Fruit fly (Drosophila melanogaster): ENCODE measurements around the gene fz2.

Gene fz2

DNA sequence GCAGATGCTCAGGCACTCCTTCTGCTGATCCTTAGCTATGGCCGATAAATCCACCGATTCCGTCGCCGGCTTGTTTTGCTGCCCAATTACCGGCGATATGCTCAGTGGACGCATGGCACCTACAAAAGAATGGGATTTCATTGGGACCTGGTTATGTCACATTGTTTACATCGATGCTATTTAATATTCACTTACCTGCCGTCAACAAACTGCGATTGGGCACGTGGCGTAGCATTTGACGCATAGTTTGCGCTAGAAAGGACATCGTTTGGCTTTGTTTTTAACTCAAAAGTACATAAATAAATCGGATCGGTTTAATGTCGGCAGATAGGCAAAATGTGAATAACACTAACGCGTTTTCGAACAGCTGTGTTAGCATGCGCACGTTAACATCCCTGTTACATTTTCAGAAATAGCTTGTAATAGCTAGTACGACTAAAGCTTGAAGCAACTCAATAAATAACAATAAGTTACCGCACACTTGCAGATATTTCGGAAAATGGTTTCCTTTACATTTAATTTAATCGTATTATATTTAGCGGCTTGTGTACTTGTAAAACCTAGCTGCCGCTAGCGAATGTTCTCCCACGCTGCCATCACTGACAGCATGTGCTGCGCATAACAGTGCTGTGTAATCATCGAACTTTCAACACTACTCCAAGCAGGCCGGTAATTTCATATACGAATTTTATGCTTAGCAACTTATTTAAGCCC is 19.7 kb upstream of the fz2 start, which contains the start of the genes mRpL21 and rept (continued):
- peak; percentile 96 for TF ChIP-seq Sry-β (GFP tag; optimal IDR thresholded peaks at IDR 0.05)
- TF ChIP-seq p53 (GFP tag; optimal IDR thresholded peaks at IDR 0.05), result no peak
- TF ChIP-seq CG15696 (tag; optimal IDR thresholded peaks at IDR 0.05), result no peak
- TF ChIP-seq Hr78 (GFP tag; optimal IDR thresholded peaks at IDR 0.05), result no peak
- TF ChIP-seq CG18599 (GFP tag; optimal IDR thresholded peaks at IDR 0.05), result peak; percentile 59
- TF ChIP-seq gsb-n (tag; optimal IDR thresholded peaks at IDR 0.05), result no peak
- peak; percentile 29 for TF ChIP-seq org-1 (GFP tag; optimal IDR thresholded peaks at IDR 0.05)
- TF ChIP-seq Scr (GFP tag; IDR thresholded peaks at IDR 0.05; ENCODE audit: partially characterized antibody), result no peak
- peak; percentile 74 for TF ChIP-seq CG9932 (GFP tag; IDR thresholded peaks at IDR 0.05)
- no peak for TF ChIP-seq CG31365 (tag; optimal IDR thresholded peaks at IDR 0.05)

dm6 chr3L:19251643-19252042 is 16.5 kb upstream of the fz2 start:
- TF ChIP-seq Mes4 (GFP tag; optimal IDR thresholded peaks at IDR 0.05) (no peak), CG11093 (GFP tag; IDR thresholded peaks at IDR 0.05) (no peak), CoRest (tag; optimal IDR thresholded peaks at IDR 0.05) (peak; percentile 51), unpg (GFP tag; optimal IDR thresholded peaks at IDR 0.05) (peak; percentile 24), grau (tag; optimal IDR thresholded peaks at IDR 0.05) (peak; percentile 55), Trl (optimal IDR thresholded peaks at IDR 0.05) (no peak), Trl (GFP tag; optimal IDR thresholded peaks at IDR 0.05) (no peak), CG9727 (GFP tag; optimal IDR thresholded peaks at IDR 0.05) (peak; percentile 21), CG13123 (GFP tag; optimal IDR thresholded peaks at IDR 0.05) (no peak), sima (GFP tag; optimal IDR thresholded peaks at IDR 0.05) (no peak), YL-1 (GFP tag; optimal IDR thresholded peaks at IDR 0.05) (no peak), al (GFP tag; IDR thresholded peaks at IDR 0.05) (no peak), Hr51 (GFP tag; optimal IDR thresholded peaks at IDR 0.05) (peak in 1 of 2 experiments; percentile 56), Nf-YC (tag; optimal IDR thresholded peaks at IDR 0.05) (no peak), lmd (GFP tag; IDR thresholded peaks at IDR 0.05) (0 out of 2 replicates have a peak, but pooled peaks have one; percentile 12), CG1529 (GFP tag; optimal IDR thresholded peaks at IDR 0.05) (no peak), dysf (GFP tag; IDR thresholded peaks at IDR 0.05) (0 out of 3 replicates have a peak, but pooled peaks have one; percentile 29), CG16863 (GFP tag; optimal IDR thresholded peaks at IDR 0.05) (no peak), CG9437 (GFP tag; optimal IDR thresholded peaks at IDR 0.05) (peak; percentile 16), sc (optimal IDR thresholded peaks at IDR 0.05) (no peak), sc (GFP tag; optimal IDR thresholded peaks at IDR 0.05) (peak; percentile 9), wek (GFP tag; optimal IDR thresholded peaks at IDR 0.05) (no peak), nau (GFP tag; optimal IDR thresholded peaks at IDR 0.05) (no peak), CG5180 (GFP tag; optimal IDR thresholded peaks at IDR 0.05) (no peak), Chrac-16 (GFP tag; optimal IDR thresholded peaks at IDR 0.05) (no peak), cwo (GFP tag; optimal IDR thresholded peaks at IDR 0.05) (peak; percentile 28), zf30C (GFP tag; optimal IDR thresholded peaks at IDR 0.05) (peak; percentile 31), Med (GFP tag) (peak; percentile 60), dan (GFP tag; IDR thresholded peaks at IDR 0.05) (no peak), HLH3B (GFP tag; IDR thresholded peaks at IDR 0.05) (no peak), repo (GFP tag; optimal IDR thresholded peaks at IDR 0.05) (no peak), Oaz (GFP tag; IDR thresholded peaks at IDR 0.05) (no peak), slbo (GFP tag; IDR thresholded peaks at IDR 0.05) (0 out of 2 replicates have a peak, but pooled peaks have one; percentile 16), PHDP (tag; optimal IDR thresholded peaks at IDR 0.05) (peak; percentile 36), CG7556 (GFP tag; optimal IDR thresholded peaks at IDR 0.05) (peak; percentile 67), CG15479 (GFP tag; optimal IDR thresholded peaks at IDR 0.05) (no peak), phol (tag; optimal IDR thresholded peaks at IDR 0.05) (peak; percentile 47), CG6765 (GFP tag; optimal IDR thresholded peaks at IDR 0.05) (peak; percentile 5), CG30020 (tag; optimal IDR thresholded peaks at IDR 0.05) (no peak)
